Worm (Caenorhabditis elegans): ENCODE data around the gene F21C10.13.
A peak's percentile ranks its signal among the peaks of the same experiment; 100 is the strongest.

The F21C10.13 gene

DNA sequence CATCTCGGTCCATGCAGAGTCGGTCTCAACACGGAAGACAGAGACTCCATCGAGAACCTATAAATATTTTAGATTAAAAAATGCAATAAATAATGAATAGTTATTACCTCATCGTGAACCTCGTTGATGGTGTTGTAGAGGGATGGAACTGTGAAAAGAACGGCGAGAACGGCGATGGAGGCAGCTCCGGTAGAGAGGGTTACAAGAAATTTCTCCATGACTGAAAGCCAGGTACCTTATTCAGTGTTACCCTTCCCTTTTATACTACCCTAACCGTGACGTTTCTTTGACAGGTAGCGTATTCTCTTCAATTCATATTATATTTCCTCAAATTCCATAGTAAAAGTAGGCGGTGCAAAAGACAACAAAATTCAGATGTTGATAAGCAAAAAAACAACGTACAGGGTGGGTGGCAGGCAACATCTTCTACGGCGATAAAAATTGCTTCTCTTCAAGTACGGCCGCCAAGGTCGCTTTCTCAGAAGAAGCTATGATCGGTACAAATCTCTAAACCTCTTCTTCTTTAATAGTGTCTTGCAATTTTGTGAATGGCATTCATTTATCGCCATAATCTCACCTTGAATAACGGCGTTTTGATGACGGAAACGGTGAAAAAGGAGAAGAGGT is 43.1 kb downstream of the F21C10.13 start, which contains the start of gene col-10 (continued):
- peak; percentile 23 for TF ChIP-seq xbp-1 (tag; optimal IDR thresholded peaks at IDR 0.05)
- peak; percentile 29 for TF ChIP-seq ztf-4 (tag; optimal IDR thresholded peaks at IDR 0.05)
- no peak for TF ChIP-seq jun-1 (tag; optimal IDR thresholded peaks at IDR 0.05)

DNA sequence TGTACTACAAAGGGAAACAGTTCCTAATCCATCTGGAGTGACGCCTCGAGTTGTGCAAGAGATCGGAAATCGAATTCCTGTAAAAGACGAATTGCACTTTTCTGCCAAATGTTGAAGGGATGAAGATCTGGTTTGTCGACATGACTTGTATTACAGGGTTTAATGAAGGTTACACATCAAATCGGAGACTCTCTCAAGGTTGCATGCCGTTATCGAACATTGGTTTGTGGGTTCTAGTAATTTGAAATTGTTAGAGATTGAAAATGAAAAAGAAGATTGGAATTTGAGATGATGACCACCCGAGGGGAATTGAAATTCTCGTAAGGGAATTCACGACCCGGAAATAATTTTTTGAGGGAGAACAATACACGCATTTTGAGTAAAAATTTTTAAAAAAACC is 44.2 kb downstream of the F21C10.13 start:
- TF ChIP-seq ceh-63 (GFP tag; optimal IDR thresholded peaks at IDR 0.05) (no peak), mdl-1 (tag; optimal IDR thresholded peaks at IDR 0.05) (no peak), swsn-7 (tag; optimal IDR thresholded peaks at IDR 0.05) (no peak), lin-14 (GFP tag; optimal IDR thresholded peaks at IDR 0.05) (peak; percentile 84), nhr-71 (tag; optimal IDR thresholded peaks at IDR 0.05) (peak; percentile 46), unc-62 (GFP tag; optimal IDR thresholded peaks at IDR 0.05) (no peak), nhr-84 (tag; optimal IDR thresholded peaks at IDR 0.05) (no peak), fos-1 (tag; optimal IDR thresholded peaks at IDR 0.05) (no peak), ceh-8 (GFP tag; optimal IDR thresholded peaks at IDR 0.05) (no peak), hlh-17 (GFP tag; optimal IDR thresholded peaks at IDR 0.05; ENCODE audit: borderline replicate concordance) (no peak), tlp-1 (tag; optimal IDR thresholded peaks at IDR 0.05) (no peak), ces-1 (GFP tag; optimal IDR thresholded peaks at IDR 0.05) (no peak), nhr-20 (tag; optimal IDR thresholded peaks at IDR 0.05) (peak; percentile 57), nhr-77 (tag; optimal IDR thresholded peaks at IDR 0.05) (no peak), tbx-2 (tag; optimal IDR thresholded peaks at IDR 0.05) (no peak), ztf-4 (tag; optimal IDR thresholded peaks at IDR 0.05) (no peak), snpc-4 (tag; optimal IDR thresholded peaks at IDR 0.05) (no peak), unc-98 (GFP tag; IDR thresholded peaks at IDR 0.05) (no peak), dsc-1 (tag; optimal IDR thresholded peaks at IDR 0.05) (no peak), rnt-1 (tag; optimal IDR thresholded peaks at IDR 0.05) (peak; percentile 37), mab-9 (GFP tag; IDR thresholded peaks at IDR 0.05) (no peak), isw-1 (GFP tag; IDR thresholded peaks at IDR 0.05) (no peak), unc-130 (tag; optimal IDR thresholded peaks at IDR 0.05) (no peak), egl-13 (tag; optimal IDR thresholded peaks at IDR 0.05) (no peak), mef-2 (tag; optimal IDR thresholded peaks at IDR 0.05) (no peak), pag-3 (tag; optimal IDR thresholded peaks at IDR 0.05; ENCODE audit: borderline replicate concordance, insufficient read depth) (no peak), C16A3.4 (tag; optimal IDR thresholded peaks at IDR 0.05) (peak; percentile 12), ets-5 (GFP tag; IDR thresholded peaks at IDR 0.05) (no peak), pqm-1 (tag; optimal IDR thresholded peaks at IDR 0.05) (no peak), nhr-19 (GFP tag; conservative IDR thresholded peaks at IDR 0.05) (no peak), hpl-2 (GFP tag; optimal IDR thresholded peaks at IDR 0.05) (no peak), nhr-11 (tag; optimal IDR thresholded peaks at IDR 0.05) (no peak), grh-1 (GFP tag; IDR thresholded peaks at IDR 0.05) (peak; percentile 34), ztf-11 (tag; optimal IDR thresholded peaks at IDR 0.05) (no peak), lin-39 (tag; optimal IDR thresholded peaks at IDR 0.05) (no peak), aly-2 (tag; optimal IDR thresholded peaks at IDR 0.05) (no peak), nhr-85 (tag) (peak; percentile 89), fkh-10 (GFP tag; optimal IDR thresholded peaks at IDR 0.05) (no peak), hlh-4 (tag; optimal IDR thresholded peaks at IDR 0.05) (no peak), F16B12.6 (tag; optimal IDR thresholded peaks at IDR 0.05) (no peak), irx-1 (tag; optimal IDR thresholded peaks at IDR 0.05) (peak; percentile 35), snu-23 (GFP tag; optimal IDR thresholded peaks at IDR 0.05) (peak; percentile 43), sup-37 (GFP tag; optimal IDR thresholded peaks at IDR 0.05) (no peak), sptf-1 (tag; optimal IDR thresholded peaks at IDR 0.05) (no peak), lin-35 (GFP tag; optimal IDR thresholded peaks at IDR 0.05) (no peak), skn-1 (tag; optimal IDR thresholded peaks at IDR 0.05) (no peak), nhr-28 (tag; optimal IDR thresholded peaks at IDR 0.05) (no peak), ama-1 (optimal IDR thresholded peaks at IDR 0.05) (no peak), egl-27 (tag; optimal IDR thresholded peaks at IDR 0.05) (no peak), aha-1 (tag; optimal IDR thresholded peaks at IDR 0.05) (no peak)
